Worm (Caenorhabditis elegans) whole organism, late embryonic: Measurements from ENCODE around the gene ccd-5.
A peak's percentile ranks its signal among the peaks of the same experiment; 100 is the strongest.

Experiments used
- C08G9.2 ChIP-seq: sonication (generic microtip); optimal IDR thresholded peaks from 2 replicates; lab custom pipeline; 2016; ENCODE audit warnings: mild to moderate bottlenecking, missing genetic modification characterization, moderate library complexity, missing compliant biosample characterization
- K02D7.2 ChIP-seq: sonication (generic microtip); optimal IDR thresholded peaks from 2 replicates; lab custom pipeline; 2017; ENCODE audit warnings: mild to moderate bottlenecking, missing genetic modification characterization, missing compliant biosample characterization
- T23F11.4 ChIP-seq: fragments of 200-800 bp; sonication (Bioruptor generic); optimal IDR thresholded peaks from 2 replicates; lab custom pipeline; 2018; ENCODE audit warnings: mild to moderate bottlenecking, missing genetic modification characterization, missing compliant biosample characterization
- ama-1 ChIP-seq: fragments of 150-350 bp; optimal IDR thresholded peaks from 2 replicates; lab custom pipeline; 2014
- ceh-14 ChIP-seq: sonication (generic microtip); optimal IDR thresholded peaks from 2 replicates; lab custom pipeline; 2016; ENCODE audit warnings: missing genotype, missing genetic modification characterization, missing compliant biosample characterization
- ceh-18 ChIP-seq: sonication (generic microtip); optimal IDR thresholded peaks from 2 replicates; lab custom pipeline; 2016; ENCODE audit warnings: missing genetic modification characterization, missing compliant biosample characterization
- ceh-19 ChIP-seq: fragments of 200-800 bp; sonication (Bioruptor generic); optimal IDR thresholded peaks from 2 replicates; lab custom pipeline; 2018; ENCODE audit warnings: mild to moderate bottlenecking, missing genetic modification characterization, missing compliant biosample characterization
- ceh-2 ChIP-seq: sonication (generic microtip); optimal IDR thresholded peaks from 2 replicates; lab custom pipeline; 2016; ENCODE audit warnings: missing genotype, missing genetic modification characterization, missing compliant biosample characterization
- ceh-24 ChIP-seq: sonication (generic microtip); optimal IDR thresholded peaks from 2 replicates; lab custom pipeline; 2016; ENCODE audit warnings: mild to moderate bottlenecking, missing genetic modification characterization, missing compliant biosample characterization
- ceh-30 ChIP-seq: fragments of 150-350 bp; optimal IDR thresholded peaks from 2 replicates; lab custom pipeline; 2014; ENCODE audit warnings: missing biosample characterization, missing genetic modification characterization
- ceh-31 ChIP-seq: sonication (generic microtip); optimal IDR thresholded peaks from 2 replicates; lab custom pipeline; 2016; ENCODE audit warnings: missing genetic modification characterization, missing compliant biosample characterization
- ceh-45 ChIP-seq: fragments of 200-800 bp; sonication (Bioruptor generic); IDR thresholded peaks from 2 replicates; pipeline ENCODE4 v1.3.6; 2022; ENCODE audit warnings: missing genetic modification reagents, missing genetic modification characterization, missing compliant biosample characterization
- ceh-9 ChIP-seq: sonication (generic microtip); optimal IDR thresholded peaks from 2 replicates; lab custom pipeline; 2016; ENCODE audit warnings: mild to moderate bottlenecking, missing genetic modification characterization, inconsistent platforms, missing compliant biosample characterization
- dmd-4 ChIP-seq: sonication (generic microtip); optimal IDR thresholded peaks from 2 replicates; lab custom pipeline; 2016; ENCODE audit warnings: borderline replicate concordance, missing genetic modification characterization, missing compliant biosample characterization
- dve-1 ChIP-seq: sonication (generic microtip); optimal IDR thresholded peaks from 2 replicates; lab custom pipeline; 2017; ENCODE audit warnings: antibody characterized with exemption, mild to moderate bottlenecking, missing genetic modification characterization, missing compliant biosample characterization
- elt-4 ChIP-seq: sonication (generic microtip); optimal IDR thresholded peaks from 2 replicates; lab custom pipeline; 2016; ENCODE audit warnings: missing genetic modification characterization, missing compliant biosample characterization
- ets-4 ChIP-seq: sonication (generic microtip); optimal IDR thresholded peaks from 2 replicates; lab custom pipeline; 2016; ENCODE audit warnings: missing genetic modification characterization, missing compliant biosample characterization
- eyg-1 ChIP-seq: sonication (generic microtip); optimal IDR thresholded peaks from 2 replicates; lab custom pipeline; 2016; ENCODE audit warnings: missing genotype, missing genetic modification characterization, missing compliant biosample characterization
- fax-1 ChIP-seq: sonication (generic microtip); optimal IDR thresholded peaks from 2 replicates; lab custom pipeline; 2016; ENCODE audit warnings: missing genotype, missing genetic modification characterization, missing compliant biosample characterization
- fkh-10 ChIP-seq: fragments of 150-350 bp; optimal IDR thresholded peaks from 2 replicates; lab custom pipeline; 2014; ENCODE audit warnings: missing biosample characterization, missing genetic modification reagents, missing genetic modification characterization
- fkh-6 ChIP-seq: sonication (generic microtip); optimal IDR thresholded peaks from 2 replicates; lab custom pipeline; 2016; ENCODE audit warnings: missing genetic modification characterization, missing compliant biosample characterization
- gmeb-2 ChIP-seq: sonication (generic microtip); optimal IDR thresholded peaks from 2 replicates; lab custom pipeline; 2016; ENCODE audit warnings: missing genetic modification characterization, inconsistent platforms, missing compliant biosample characterization
- hlh-13 ChIP-seq: fragments of 200-800 bp; sonication (Bioruptor generic); optimal IDR thresholded peaks from 2 replicates; lab custom pipeline; 2018; ENCODE audit warnings: mild to moderate bottlenecking, missing genetic modification characterization, missing compliant biosample characterization
- hlh-30 ChIP-seq: sonication (generic microtip); optimal IDR thresholded peaks from 2 replicates; lab custom pipeline; 2017; ENCODE audit warnings: antibody characterized with exemption, missing genetic modification characterization, missing compliant biosample characterization; ENCODE audit not compliant: insufficient read depth
- hlh-6 ChIP-seq: sonication (generic microtip); optimal IDR thresholded peaks from 2 replicates; lab custom pipeline; 2016; ENCODE audit warnings: missing genotype, missing genetic modification characterization, missing compliant biosample characterization
- lim-6 ChIP-seq: sonication (generic microtip); optimal IDR thresholded peaks from 2 replicates; lab custom pipeline; 2016; ENCODE audit warnings: missing genetic modification characterization, missing compliant biosample characterization
- nfya-1 ChIP-seq: sonication (generic microtip); optimal IDR thresholded peaks from 2 replicates; lab custom pipeline; 2017; ENCODE audit warnings: missing genetic modification characterization, mild to moderate bottlenecking, missing compliant biosample characterization, antibody characterized with exemption, moderate library complexity
- nhr-11 ChIP-seq: fragments of 150-350 bp; optimal IDR thresholded peaks from 2 replicates; lab custom pipeline; 2014; ENCODE audit warnings: missing biosample characterization, missing genetic modification characterization
- nhr-232 ChIP-seq: sonication (generic microtip); optimal IDR thresholded peaks from 2 replicates; lab custom pipeline; 2016; ENCODE audit warnings: missing genetic modification characterization, missing compliant biosample characterization
- odd-2 ChIP-seq: sonication (generic microtip); optimal IDR thresholded peaks from 2 replicates; lab custom pipeline; 2017; ENCODE audit warnings: antibody characterized with exemption, mild to moderate bottlenecking, missing genetic modification characterization, missing compliant biosample characterization
- pag-3 ChIP-seq: sonication (generic microtip); optimal IDR thresholded peaks from 2 replicates; lab custom pipeline; 2016; ENCODE audit warnings: missing compliant biosample characterization, missing genetic modification characterization, borderline replicate concordance
- pax-1 ChIP-seq: fragments of 150-350 bp; optimal IDR thresholded peaks from 2 replicates; lab custom pipeline; 2014; ENCODE audit warnings: missing biosample characterization, missing genetic modification characterization
- pha-2 ChIP-seq: sonication (generic microtip); optimal IDR thresholded peaks from 2 replicates; lab custom pipeline; 2017; ENCODE audit warnings: mild to moderate bottlenecking, missing genetic modification characterization, missing compliant biosample characterization
- pha-4 ChIP-seq: fragments of 150-350 bp; optimal IDR thresholded peaks from 2 replicates; lab custom pipeline; 2018; ENCODE audit warnings: missing biosample characterization, missing genetic modification reagents, missing genetic modification characterization
- pqm-1 ChIP-seq: sonication (generic microtip); optimal IDR thresholded peaks from 2 replicates; lab custom pipeline; 2016; ENCODE audit warnings: missing genetic modification characterization, missing compliant biosample characterization
- pros-1 ChIP-seq: fragments of 150-350 bp; optimal IDR thresholded peaks from 2 replicates; lab custom pipeline; 2014; ENCODE audit warnings: missing biosample characterization, missing genetic modification reagents, missing genetic modification characterization
- ref-2 ChIP-seq: sonication (generic microtip); optimal IDR thresholded peaks from 2 replicates; lab custom pipeline; 2016; ENCODE audit warnings: missing genetic modification characterization, missing compliant biosample characterization
- sox-2 ChIP-seq: fragments of 200-800 bp; sonication (Bioruptor generic); IDR thresholded peaks from 2 replicates; pipeline ENCODE4 v1.3.6; 2022; ENCODE audit warnings: missing genetic modification reagents, missing genetic modification characterization, missing compliant biosample characterization
- sox-4 ChIP-seq: sonication (generic microtip); optimal IDR thresholded peaks from 2 replicates; lab custom pipeline; 2017; ENCODE audit warnings: mild to moderate bottlenecking, missing genetic modification characterization, inconsistent platforms, missing compliant biosample characterization
- tbx-2 ChIP-seq: sonication (generic microtip); optimal IDR thresholded peaks from 2 replicates; lab custom pipeline; 2016; ENCODE audit warnings: missing genetic modification characterization, missing compliant biosample characterization
- unc-3 ChIP-seq, 2 experiments: fragments of 200-800 bp in 1 of 2; sonication (Bioruptor generic) in 1 of 2; sonication (generic microtip) in 1 of 2; conservative IDR thresholded peaks in 1 of 2; optimal IDR thresholded peaks in 1 of 2; 2 replicates each; pipeline versions ENCODE4 v1.3.6 to Lab custom; 2016 to 2022; ENCODE audit warnings: missing compliant biosample characterization in 2 of 2, missing genetic modification characterization in 2 of 2, missing genetic modification reagents in 1 of 2
- unc-55 ChIP-seq: sonication (generic microtip); optimal IDR thresholded peaks from 2 replicates; lab custom pipeline; 2017; ENCODE audit warnings: missing biosample characterization, missing genetic modification reagents, missing genetic modification characterization

The ccd-5 gene

ce11 chrX:2572646-2573149 is at the start of gene ccd-5, which contains the start of gene F52H2.1:
Gene ccd-5, minus strand, starts transcription at chrX:2572653.
Gene F52H2.1, plus strand, starts transcription at chrX:2573099.
- no peak for TF ChIP-seq ceh-9 (tag; lab: Kevin White, UChicago)
- no peak for TF ChIP-seq pag-3 (tag; lab: Kevin White, UChicago)
- TF ChIP-seq ceh-19 (GFP tag; lab: Kevin White, UChicago) = peak; percentile 10
- TF ChIP-seq ceh-31 (tag; lab: Kevin White, UChicago) = peak; percentile 44

DNA sequence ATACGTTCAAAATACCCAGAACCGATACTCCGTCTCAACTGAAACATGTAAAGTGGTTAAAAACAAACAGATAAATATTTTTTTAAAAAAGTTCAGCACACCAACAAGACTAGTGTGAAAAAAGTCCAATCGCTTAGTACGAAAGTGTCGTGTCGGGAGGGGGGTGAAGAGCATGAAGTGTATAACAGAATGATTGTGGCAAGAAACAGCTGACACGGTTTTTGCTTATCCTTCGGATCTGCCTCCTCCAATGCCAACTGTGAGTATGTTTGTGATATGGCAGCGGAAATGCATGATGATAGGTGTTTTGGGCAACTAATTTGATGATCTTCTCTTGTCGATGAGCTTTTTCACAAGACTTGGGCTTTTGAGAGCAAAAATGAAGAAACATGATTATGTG is 47.8 kb upstream of the ccd-5 start:
- TF ChIP-seq gmeb-2 (tag; lab: Kevin White, UChicago) = no peak
- peak; percentile 39 for TF ChIP-seq ceh-18 (tag; lab: Kevin White, UChicago)
- TF ChIP-seq, all 69 proteins: peak for 1

ce11 chrX:2615626-2616025 is 43.2 kb upstream of the ccd-5 start, which contains the start of gene T03G6.3:
Gene T03G6.3, minus strand, starts transcription at chrX:2615726.
- no peak for TF ChIP-seq pha-2 (tag; lab: Kevin White, UChicago)
- no peak for TF ChIP-seq nhr-11 (tag; lab: Kevin White, UChicago)
- TF ChIP-seq eyg-1 (tag; lab: Kevin White, UChicago) = no peak

- no peak for TF ChIP-seq sox-2 (GFP tag; lab: Robert Waterston, UW)
- TF ChIP-seq nfya-1 = no peak
- no peak for TF ChIP-seq fax-1 (tag; lab: Kevin White, UChicago)
- TF ChIP-seq eyg-1 (tag; lab: Kevin White, UChicago) = no peak
- no peak for TF ChIP-seq K02D7.2 (tag; lab: Kevin White, UChicago)
- no peak for TF ChIP-seq elt-4 (tag; lab: Kevin White, UChicago)
- TF ChIP-seq unc-55 = peak; percentile 78
- no peak for TF ChIP-seq ceh-2 (tag; lab: Kevin White, UChicago)
Measured at ce11 chrX:2614158-2614557, 41.7 kb upstream of the ccd-5 start.

DNA sequence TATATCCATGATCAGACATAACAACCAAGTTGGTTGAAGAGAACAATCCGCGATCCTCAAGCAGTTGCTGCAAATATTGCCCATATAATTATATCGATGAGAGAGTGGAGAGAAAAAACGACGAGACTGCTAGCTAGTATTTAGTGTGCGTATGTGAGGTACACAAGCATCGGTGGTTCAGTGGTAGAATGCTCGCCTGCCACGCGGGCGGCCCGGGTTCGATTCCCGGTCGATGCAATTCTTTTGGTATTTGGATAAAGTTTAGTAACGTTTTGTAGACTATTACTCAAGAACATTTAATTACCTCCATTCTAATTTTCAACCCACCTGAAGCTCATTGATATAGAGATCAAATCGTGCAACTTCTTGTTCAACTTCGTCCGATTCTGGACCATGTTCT is 40.6 kb upstream of the ccd-5 start:
- TF ChIP-seq ceh-14 (tag; lab: Kevin White, UChicago) (peak; percentile 46), ceh-45 (peak; percentile 79), K02D7.2 (tag; lab: Kevin White, UChicago) (peak; percentile 63), pros-1 (tag; lab: Kevin White, UChicago) (peak; percentile 18), ceh-24 (tag; lab: Kevin White, UChicago) (peak; percentile 36), pha-2 (tag; lab: Kevin White, UChicago) (peak; percentile 70), ets-4 (tag; lab: Kevin White, UChicago) (no peak), eyg-1 (tag; lab: Kevin White, UChicago) (peak; percentile 48), ceh-19 (GFP tag; lab: Kevin White, UChicago) (peak; percentile 75), ceh-31 (tag; lab: Kevin White, UChicago) (peak; percentile 58), sox-4 (tag; lab: Kevin White, UChicago) (peak; percentile 75), ref-2 (tag; lab: Kevin White, UChicago) (peak; percentile 64), fkh-6 (peak; percentile 64), tbx-2 (tag; lab: Kevin White, UChicago) (peak; percentile 78), nfya-1 (peak; percentile 61), pqm-1 (tag; lab: Kevin White, UChicago) (no peak), unc-3 (GFP tag; conservative IDR thresholded peaks at IDR 0.05; lab: Robert Waterston, UW) (peak; percentile 72), unc-3 (tag; optimal IDR thresholded peaks at IDR 0.05; lab: Kevin White, UChicago) (peak; percentile 42), pax-1 (no peak), nhr-232 (peak; percentile 77), ceh-30 (tag; lab: Kevin White, UChicago) (no peak), unc-55 (no peak), pha-4 (tag; lab: Kevin White, UChicago) (no peak), lim-6 (no peak), dmd-4 (tag; lab: Kevin White, UChicago) (peak; percentile 58), T23F11.4 (GFP tag; lab: Kevin White, UChicago) (peak; percentile 85), fkh-10 (GFP tag; lab: Kevin White, UChicago) (no peak), hlh-6 (tag; lab: Kevin White, UChicago) (peak; percentile 70), hlh-13 (peak; percentile 64), nhr-11 (tag; lab: Kevin White, UChicago) (no peak), hlh-30 (tag; lab: Kevin White, UChicago) (peak; percentile 20), odd-2 (tag; lab: Kevin White, UChicago) (peak; percentile 33), C08G9.2 (tag; lab: Kevin White, UChicago) (peak; percentile 71), dve-1 (tag; lab: Kevin White, UChicago) (peak; percentile 49), ama-1 (no peak)
